Worm (Caenorhabditis elegans) whole organism, midembryonic: Measurements from ENCODE around the gene ZK616.3.
"Not testable (repeated sequence)": the region's sequence is repeated elsewhere in the genome, so short reads cannot be mapped to it uniquely, and the experiment has no call there.

ENCODE experiments used
- T22C8.4 ChIP-seq: fragments of 200-800 bp; sonication (Bioruptor generic); IDR thresholded peaks from 2 replicates; pipeline ENCODE4 v1.3.6; 2022; ENCODE audit warnings: missing genetic modification characterization, missing compliant biosample characterization
- cog-1 ChIP-seq: sonication (generic microtip); optimal IDR thresholded peaks from 2 replicates; lab custom pipeline; 2016; ENCODE audit warnings: missing genetic modification characterization, missing compliant biosample characterization
- flt-1 ChIP-seq: fragments of 200-800 bp; sonication (Bioruptor generic); IDR thresholded peaks from 2 replicates; pipeline ENCODE4 v1.3.6; 2022; ENCODE audit warnings: missing genetic modification characterization, missing compliant biosample characterization
- klf-2 ChIP-seq: fragments of 200-800 bp; sonication (Bioruptor generic); conservative IDR thresholded peaks from 2 replicates; pipeline ENCODE4 v1.3.6; 2022; ENCODE audit warnings: missing genetic modification reagents, missing genetic modification characterization, missing compliant biosample characterization
- med-1 ChIP-seq: sonication (generic microtip); optimal IDR thresholded peaks from 2 replicates; lab custom pipeline; 2017; ENCODE audit warnings: missing genetic modification characterization, mild to moderate bottlenecking, missing compliant biosample characterization, antibody characterized with exemption, missing genetic modification reagents; ENCODE audit not compliant: insufficient read depth
- ref-1 ChIP-seq: fragments of 200-800 bp; sonication (Bioruptor generic); conservative IDR thresholded peaks from 2 replicates; pipeline ENCODE4 v1.3.6; 2022; ENCODE audit warnings: missing genetic modification reagents, missing genetic modification characterization, missing compliant biosample characterization
- tab-1 ChIP-seq: fragments of 200-800 bp; sonication (Bioruptor generic); IDR thresholded peaks from 2 replicates; pipeline ENCODE4 v1.3.6; 2022; ENCODE audit warnings: missing genetic modification characterization, missing compliant biosample characterization
- ztf-23 ChIP-seq: fragments of 200-800 bp; sonication (Bioruptor generic); IDR thresholded peaks from 2 replicates; pipeline ENCODE4 v1.3.6; 2022; ENCODE audit warnings: missing genetic modification reagents, missing genetic modification characterization, missing compliant biosample characterization
- ztf-29 ChIP-seq: fragments of 200-800 bp; sonication (Bioruptor generic); IDR thresholded peaks from 2 replicates; pipeline ENCODE4 v1.3.6; 2022; ENCODE audit warnings: missing genetic modification reagents, missing genetic modification characterization, missing compliant biosample characterization

The ZK616.3 gene

ce11 chrIV:5396769-5397168 is at the start of gene ZK616.3:
TSS of gene ZK616.3 (plus strand) at chrIV:5397069.
- TF ChIP-seq klf-2 (no peak), tab-1 (GFP tag; lab: Robert Waterston, UW) (no peak), ztf-23 (GFP tag; lab: Robert Waterston, UW) (no peak), ref-1 (GFP tag; lab: Robert Waterston, UW) (no peak), flt-1 (no peak), ztf-29 (GFP tag; lab: Robert Waterston, UW) (no peak), cog-1 (tag; lab: Kevin White, UChicago) (no peak), T22C8.4 (GFP tag; lab: Robert Waterston, UW) (no peak), med-1 (GFP tag; lab: Kevin White, UChicago) (no peak)

- TF ChIP-seq klf-2; T22C8.4 (GFP tag; lab: Robert Waterston, UW); cog-1 (tag; lab: Kevin White, UChicago): not testable (repeated sequence)
Observed at ce11 chrIV:5350480-5351193, 46.2 kb upstream of the ZK616.3 start, which contains the start of gene gba-4. TSS of gene gba-4 (minus strand) at chrIV:5350897.

ce11 chrIV:5353364-5353763 is 43.5 kb upstream of the ZK616.3 start, which contains the start of gene Y4C6B.7:
TSS of gene Y4C6B.7 (minus strand) at chrIV:5353464.
- no peak for TF ChIP-seq ztf-23 (GFP tag; lab: Robert Waterston, UW)
- no peak for TF ChIP-seq med-1 (GFP tag; lab: Kevin White, UChicago)
- TF ChIP-seq tab-1 (GFP tag; lab: Robert Waterston, UW), result no peak
- no peak for TF ChIP-seq cog-1 (tag; lab: Kevin White, UChicago)
- TF ChIP-seq flt-1, result no peak
- TF ChIP-seq ref-1 (GFP tag; lab: Robert Waterston, UW), result no peak
- TF ChIP-seq T22C8.4 (GFP tag; lab: Robert Waterston, UW), result no peak
- TF ChIP-seq ztf-29 (GFP tag; lab: Robert Waterston, UW), result no peak
- no peak for TF ChIP-seq klf-2

- TF ChIP-seq med-1 (GFP tag; lab: Kevin White, UChicago) (no peak), ztf-23 (GFP tag; lab: Robert Waterston, UW) (no peak), flt-1 (no peak), klf-2 (no peak), ztf-29 (GFP tag; lab: Robert Waterston, UW) (no peak), tab-1 (GFP tag; lab: Robert Waterston, UW) (no peak), cog-1 (tag; lab: Kevin White, UChicago) (no peak), T22C8.4 (GFP tag; lab: Robert Waterston, UW) (no peak), ref-1 (GFP tag; lab: Robert Waterston, UW) (no peak)
Observed at ce11 chrIV:5354124-5354523, 42.7 kb upstream of the ZK616.3 start, which contains the start of gene Y4C6B.1. TSS of gene Y4C6B.1 (plus strand) at chrIV:5354488.

ce11 chrIV:5354564-5354963 is 42.3 kb upstream of the ZK616.3 start:
- TF ChIP-seq flt-1, result no peak
- no peak for TF ChIP-seq cog-1 (tag; lab: Kevin White, UChicago)
- TF ChIP-seq ztf-23 (GFP tag; lab: Robert Waterston, UW), result no peak
- TF ChIP-seq med-1 (GFP tag; lab: Kevin White, UChicago), result no peak
- TF ChIP-seq ref-1 (GFP tag; lab: Robert Waterston, UW), result no peak

- TF ChIP-seq flt-1, result no peak
- no peak for TF ChIP-seq med-1 (GFP tag; lab: Kevin White, UChicago)
- TF ChIP-seq ref-1 (GFP tag; lab: Robert Waterston, UW), result no peak
- no peak for TF ChIP-seq ztf-23 (GFP tag; lab: Robert Waterston, UW)
- no peak for TF ChIP-seq ztf-29 (GFP tag; lab: Robert Waterston, UW)
- no peak for TF ChIP-seq T22C8.4 (GFP tag; lab: Robert Waterston, UW)
- no peak for TF ChIP-seq cog-1 (tag; lab: Kevin White, UChicago)
- TF ChIP-seq klf-2, result no peak
- no peak for TF ChIP-seq tab-1 (GFP tag; lab: Robert Waterston, UW)
Observed at ce11 chrIV:5360533-5360932, 36.3 kb upstream of the ZK616.3 start, which contains the start of gene F41H10.5. TSS of gene F41H10.5 (plus strand) at chrIV:5360907.

ce11 chrIV:5364135-5364609 is 32.7 kb upstream of the ZK616.3 start, which contains the start of the genes hda-6 and F41H10.4:
TSS of gene hda-6 (minus strand) at chrIV:5364306.
TSS of gene F41H10.4 (plus strand) at chrIV:5364559.
- TF ChIP-seq flt-1 (no peak), T22C8.4 (GFP tag; lab: Robert Waterston, UW) (no peak), ztf-29 (GFP tag; lab: Robert Waterston, UW) (no peak), ref-1 (GFP tag; lab: Robert Waterston, UW) (no peak), ztf-23 (GFP tag; lab: Robert Waterston, UW) (no peak)

- no peak for TF ChIP-seq T22C8.4 (GFP tag; lab: Robert Waterston, UW)
- no peak for TF ChIP-seq cog-1 (tag; lab: Kevin White, UChicago)
- TF ChIP-seq tab-1 (GFP tag; lab: Robert Waterston, UW), result no peak
- TF ChIP-seq klf-2, result no peak
- no peak for TF ChIP-seq ztf-23 (GFP tag; lab: Robert Waterston, UW)
- TF ChIP-seq med-1 (GFP tag; lab: Kevin White, UChicago), result no peak
- no peak for TF ChIP-seq ref-1 (GFP tag; lab: Robert Waterston, UW)
- TF ChIP-seq flt-1, result no peak
- TF ChIP-seq ztf-29 (GFP tag; lab: Robert Waterston, UW), result no peak
Observed at ce11 chrIV:5366567-5366966, 30.3 kb upstream of the ZK616.3 start, which contains the start of gene sand-1. TSS of gene sand-1 (plus strand) at chrIV:5366867.

ce11 chrIV:5367899-5368298 is 29.0 kb upstream of the ZK616.3 start:
- TF ChIP-seq T22C8.4 (GFP tag; lab: Robert Waterston, UW) (no peak), tab-1 (GFP tag; lab: Robert Waterston, UW) (no peak), ztf-23 (GFP tag; lab: Robert Waterston, UW) (no peak), cog-1 (tag; lab: Kevin White, UChicago) (no peak), klf-2 (no peak), ztf-29 (GFP tag; lab: Robert Waterston, UW) (no peak), med-1 (GFP tag; lab: Kevin White, UChicago) (no peak)
